Fruit fly (Drosophila melanogaster) S2 (cell line): ENCODE data around the gene CG6870.

Experiments used
- CG8478 ChIP-seq: fragments of >200 bp; optimal IDR thresholded peaks from 2 replicates; lab custom pipeline; 2018
- CTCF ChIP-seq, 2 experiments: fragments of >200 bp; optimal IDR thresholded peaks; 2 replicates each; lab custom pipeline; 2018

DNA sequence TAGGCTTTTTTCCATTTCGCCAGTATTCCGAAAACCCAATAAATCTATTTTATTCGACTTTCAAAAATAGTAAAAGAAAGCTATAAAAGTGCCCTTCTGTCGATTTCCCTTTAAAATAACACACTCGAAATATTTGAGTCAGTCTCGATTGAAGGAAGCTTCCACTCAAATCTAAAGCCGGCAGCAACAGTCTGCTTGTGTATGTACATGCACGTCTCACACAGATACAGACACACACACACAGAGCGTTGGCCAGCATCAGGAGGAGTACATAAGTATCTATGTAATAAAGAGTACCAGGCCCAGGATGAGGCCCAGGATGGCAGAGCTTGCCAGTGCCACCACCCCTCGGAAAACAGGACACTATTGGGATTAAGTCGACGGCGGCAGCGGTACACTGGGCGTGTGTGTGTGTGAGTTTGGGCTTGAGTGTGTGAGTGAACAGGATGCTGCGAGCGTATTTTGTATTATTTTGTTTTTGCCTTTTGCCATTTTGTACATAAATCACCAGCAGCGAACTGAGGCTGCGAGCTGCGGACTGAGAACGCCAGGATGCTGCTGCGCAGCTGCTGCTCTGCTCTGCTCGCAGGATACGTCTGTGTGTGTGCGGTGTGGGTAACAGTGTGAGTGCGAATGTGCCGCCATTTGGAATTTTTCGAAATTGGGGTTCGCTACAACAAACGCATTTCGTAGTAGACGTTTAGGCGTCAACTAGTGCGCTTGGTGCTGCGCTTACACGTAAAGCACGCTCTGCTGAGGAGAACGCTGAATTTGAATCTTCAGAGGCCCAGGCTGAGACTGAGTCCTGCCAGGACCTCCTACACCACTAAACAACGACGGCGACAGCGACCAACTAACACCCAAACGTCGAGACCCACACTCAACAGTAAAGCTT, 31.7 kb downstream of the CG6870 start:
- TF ChIP-seq CG8478 = no peak
- no peak for TF ChIP-seq CTCF (optimal IDR thresholded peaks at IDR 0.05; lab: Kevin White, UChicago)
